Worm (Caenorhabditis elegans): ENCODE data around the gene ssu-1.
A peak's percentile ranks its signal among the peaks of the same experiment; 100 is the strongest.

ssu-1 gene

DNA sequence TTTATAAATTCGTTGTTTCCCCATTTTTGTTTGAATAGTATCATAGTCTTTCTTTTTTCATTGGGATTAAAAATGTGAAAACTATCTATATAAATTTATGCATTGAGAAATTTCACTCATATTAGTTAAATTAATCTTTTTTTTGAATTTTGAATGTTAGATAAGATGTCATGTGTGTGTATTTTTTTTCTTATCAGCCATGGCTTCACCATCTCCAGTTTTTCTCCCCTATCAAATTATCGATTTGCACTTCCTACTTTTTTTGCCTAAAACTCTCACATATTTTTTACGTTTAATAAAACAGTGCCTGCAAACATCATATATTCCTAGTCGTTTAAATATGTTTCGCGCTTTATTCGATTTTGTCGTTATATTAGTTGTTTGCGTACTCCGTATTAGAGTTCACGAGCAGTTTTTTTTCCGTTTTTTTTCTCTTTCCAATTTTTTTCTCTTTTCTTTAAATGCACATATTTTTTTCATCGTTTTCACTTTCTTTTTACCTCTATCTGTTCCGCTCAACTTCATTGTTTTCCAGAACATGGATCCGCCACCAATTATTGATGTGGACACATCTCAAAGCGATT, 14.7 kb upstream of the ssu-1 start, which contains the start of gene Y113G7A.13:
Y113G7A.13 (plus strand) TSS at position 534 of the 584 bp plus-strand sequence.
- TF ChIP-seq dmd-8 (GFP tag; IDR thresholded peaks at IDR 0.05), result no peak
- TF ChIP-seq nhr-25 (tag; optimal IDR thresholded peaks at IDR 0.05; ENCODE audit: borderline replicate concordance, insufficient read depth), result no peak
- TF ChIP-seq nhr-11 (tag; optimal IDR thresholded peaks at IDR 0.05), result no peak
- no peak for TF ChIP-seq gei-8 (GFP tag; optimal IDR thresholded peaks at IDR 0.05)
- TF ChIP-seq egl-27 (tag; optimal IDR thresholded peaks at IDR 0.05), result no peak
- TF ChIP-seq zfp-2 (tag; optimal IDR thresholded peaks at IDR 0.05), result no peak
- TF ChIP-seq Y75B8A.6 (GFP tag; IDR thresholded peaks at IDR 0.05), result no peak
- TF ChIP-seq vab-7 (GFP tag; IDR thresholded peaks at IDR 0.05), result no peak
- no peak for TF ChIP-seq ctbp-1 (GFP tag; IDR thresholded peaks at IDR 0.05)
- TF ChIP-seq ZK337.2 (GFP tag; IDR thresholded peaks at IDR 0.05), result no peak
- TF ChIP-seq ceh-82 (tag; optimal IDR thresholded peaks at IDR 0.05), result no peak
- TF ChIP-seq F49E8.2 (tag; optimal IDR thresholded peaks at IDR 0.05; ENCODE audit: borderline replicate concordance), result no peak
- no peak for TF ChIP-seq lin-29 (GFP tag; IDR thresholded peaks at IDR 0.05)
- TF ChIP-seq lsy-2 (tag; optimal IDR thresholded peaks at IDR 0.05), result no peak
- TF ChIP-seq mdl-1 (tag; optimal IDR thresholded peaks at IDR 0.05), result peak in 1 of 2 experiments; percentile 5
- no peak for TF ChIP-seq Y48G9A.11 (GFP tag; IDR thresholded peaks at IDR 0.05)
- no peak for TF ChIP-seq snpc-4 (tag; optimal IDR thresholded peaks at IDR 0.05)
- no peak for TF ChIP-seq jun-1 (tag; optimal IDR thresholded peaks at IDR 0.05)
- TF ChIP-seq lin-13 (GFP tag; optimal IDR thresholded peaks at IDR 0.05), result no peak
- no peak for TF ChIP-seq aha-1 (tag)
- TF ChIP-seq lim-7 (GFP tag; IDR thresholded peaks at IDR 0.05), result no peak
- no peak for TF ChIP-seq nhr-10 (tag; optimal IDR thresholded peaks at IDR 0.05)
- TF ChIP-seq T20F7.1 (GFP tag; optimal IDR thresholded peaks at IDR 0.05), result peak; percentile 27
- TF ChIP-seq nhr-77 (tag; optimal IDR thresholded peaks at IDR 0.05), result peak; percentile 77
- no peak for TF ChIP-seq lin-15B (tag; optimal IDR thresholded peaks at IDR 0.05)
- TF ChIP-seq lin-39 (tag; optimal IDR thresholded peaks at IDR 0.05), result no peak
- peak; percentile 66 for TF ChIP-seq nhr-28 (tag; optimal IDR thresholded peaks at IDR 0.05)
- no peak for TF ChIP-seq daf-12 (tag; optimal IDR thresholded peaks at IDR 0.05)
- no peak for TF ChIP-seq nhr-237 (tag; optimal IDR thresholded peaks at IDR 0.05)
- TF ChIP-seq dmd-6 (GFP tag; IDR thresholded peaks at IDR 0.05), result peak; percentile 58
- no peak for TF ChIP-seq mes-2 (tag; optimal IDR thresholded peaks at IDR 0.05; ENCODE audit: poor library complexity, severe bottlenecking)
- TF ChIP-seq nhr-6 (tag; optimal IDR thresholded peaks at IDR 0.05), result no peak
- peak; percentile 80 for TF ChIP-seq dve-1 (tag; optimal IDR thresholded peaks at IDR 0.05; ENCODE audit: insufficient read depth)
- no peak for TF ChIP-seq F44E2.7 (GFP tag; IDR thresholded peaks at IDR 0.05)
- TF ChIP-seq fkh-10 (GFP tag; optimal IDR thresholded peaks at IDR 0.05), result no peak
- TF ChIP-seq nhr-76 (tag; optimal IDR thresholded peaks at IDR 0.05), result no peak
- TF ChIP-seq ceh-28 (tag; optimal IDR thresholded peaks at IDR 0.05), result no peak
- no peak for TF ChIP-seq hmg-1.1 (GFP tag; IDR thresholded peaks at IDR 0.05)
- TF ChIP-seq duxl-1 (tag; optimal IDR thresholded peaks at IDR 0.05; ENCODE audit: poor library complexity), result no peak
- TF ChIP-seq fos-1 (tag; optimal IDR thresholded peaks at IDR 0.05), result no peak
- TF ChIP-seq daf-19 (GFP tag; conservative IDR thresholded peaks at IDR 0.05), result no peak
- no peak for TF ChIP-seq daf-8 (GFP tag; IDR thresholded peaks at IDR 0.05)
- TF ChIP-seq pqm-1 (tag; optimal IDR thresholded peaks at IDR 0.05), result peak; percentile 98
- no peak for TF ChIP-seq spr-3 (GFP tag; optimal IDR thresholded peaks at IDR 0.05)
- peak; percentile 55; the same call in 1 of the 2 replicates for TF ChIP-seq lin-1 (GFP tag; IDR thresholded peaks at IDR 0.05)
- no peak for TF ChIP-seq ztf-11 (tag; optimal IDR thresholded peaks at IDR 0.05)
- no peak for TF ChIP-seq zag-1 (tag; optimal IDR thresholded peaks at IDR 0.05)
- TF ChIP-seq ceh-32 (tag; optimal IDR thresholded peaks at IDR 0.05; ENCODE audit: poor library complexity), result no peak
- TF ChIP-seq snpc-1.2 (GFP tag; IDR thresholded peaks at IDR 0.05), result no peak
- TF ChIP-seq hlh-30 (tag; optimal IDR thresholded peaks at IDR 0.05; ENCODE audit: insufficient read depth), result no peak
- no peak for TF ChIP-seq nhr-41 (GFP tag; IDR thresholded peaks at IDR 0.05)
- TF ChIP-seq hlh-11 (tag; optimal IDR thresholded peaks at IDR 0.05), result peak; percentile 54

Measured in whole organism, L4 larva.